Fruit fly (Drosophila melanogaster): ENCODE measurements around the gene sov.
A peak's percentile ranks its signal among the peaks of the same experiment; 100 is the strongest.

The sov gene

dm6 chrX:6719259-6719658 lies 36.9 kb upstream of the sov start (continued):
- TF ChIP-seq D (optimal IDR thresholded peaks at IDR 0.05) (no peak), D (GFP tag; optimal IDR thresholded peaks at IDR 0.05) (no peak), NC2α (GFP tag; optimal IDR thresholded peaks at IDR 0.05) (no peak), CG1647 (GFP tag; optimal IDR thresholded peaks at IDR 0.05) (no peak), scrt (GFP tag; optimal IDR thresholded peaks at IDR 0.05) (no peak), Meics (GFP tag; optimal IDR thresholded peaks at IDR 0.05) (peak; percentile 4), bcd (GFP tag; optimal IDR thresholded peaks at IDR 0.05) (no peak), pnt (GFP tag; optimal IDR thresholded peaks at IDR 0.05) (no peak), CG10431 (GFP tag; optimal IDR thresholded peaks at IDR 0.05) (no peak), CG18011 (GFP tag; optimal IDR thresholded peaks at IDR 0.05) (no peak), CG10209 (GFP tag; optimal IDR thresholded peaks at IDR 0.05) (no peak), yki (optimal IDR thresholded peaks at IDR 0.05) (no peak), CG3838 (GFP tag; optimal IDR thresholded peaks at IDR 0.05) (no peak), Vsx1 (GFP tag; optimal IDR thresholded peaks at IDR 0.05) (no peak), gfzf (GFP tag; optimal IDR thresholded peaks at IDR 0.05) (no peak), MTF-1 (GFP tag; optimal IDR thresholded peaks at IDR 0.05; ENCODE audit: borderline replicate concordance) (no peak), NfI (GFP tag; optimal IDR thresholded peaks at IDR 0.05) (peak; percentile 19), nom (GFP tag; optimal IDR thresholded peaks at IDR 0.05) (no peak), CG11723 (GFP tag; optimal IDR thresholded peaks at IDR 0.05) (no peak), pum (GFP tag; optimal IDR thresholded peaks at IDR 0.05) (no peak), cad (GFP tag; optimal IDR thresholded peaks at IDR 0.05) (no peak), Atf6 (GFP tag; IDR thresholded peaks at IDR 0.05) (no peak), gcm (GFP tag; optimal IDR thresholded peaks at IDR 0.05) (no peak), dmrt11E (tag; optimal IDR thresholded peaks at IDR 0.05) (no peak), CG4404 (GFP tag; IDR thresholded peaks at IDR 0.05) (no peak), pan (optimal IDR thresholded peaks at IDR 0.05) (no peak), pan (GFP tag; optimal IDR thresholded peaks at IDR 0.05 in 1 of 2, IDR thresholded peaks at IDR 0.05 in 1 of 2) (peak in 1 of 2 experiments; percentile 33), CG17385 (GFP tag; optimal IDR thresholded peaks at IDR 0.05) (no peak), HLH4C (GFP tag; IDR thresholded peaks at IDR 0.05; ENCODE audit: partially characterized antibody) (no peak), Sox102F (GFP tag; optimal IDR thresholded peaks at IDR 0.05) (peak; percentile 39), fd64A (GFP tag; optimal IDR thresholded peaks at IDR 0.05) (no peak), Fer3 (tag; optimal IDR thresholded peaks at IDR 0.05) (peak; percentile 38), CG8765 (GFP tag; IDR thresholded peaks at IDR 0.05) (no peak), CG9876 (GFP tag; optimal IDR thresholded peaks at IDR 0.05) (no peak), Spps (tag; optimal IDR thresholded peaks at IDR 0.05) (no peak), CG7839 (tag; optimal IDR thresholded peaks at IDR 0.05) (peak; percentile 42), HHEX (GFP tag; optimal IDR thresholded peaks at IDR 0.05) (peak; percentile 32), cato (GFP tag; optimal IDR thresholded peaks at IDR 0.05; ENCODE audit: borderline replicate concordance) (no peak), ems (GFP tag; optimal IDR thresholded peaks at IDR 0.05) (no peak), sens-2 (GFP tag; IDR thresholded peaks at IDR 0.05) (no peak), PHDP (tag; optimal IDR thresholded peaks at IDR 0.05) (peak; percentile 15), CG9797 (GFP tag; optimal IDR thresholded peaks at IDR 0.05) (no peak), BEAF-32 (GFP tag; optimal IDR thresholded peaks at IDR 0.05) (no peak), ci (GFP tag; IDR thresholded peaks at IDR 0.05) (peak; percentile 40; the same call in 1 of the 3 replicates), Asciz (GFP tag; optimal IDR thresholded peaks at IDR 0.05) (no peak), BtbVII (GFP tag; optimal IDR thresholded peaks at IDR 0.05) (peak; percentile 4), CG4328 (GFP tag; optimal IDR thresholded peaks at IDR 0.05) (no peak), croc (GFP tag; conservative IDR thresholded peaks at IDR 0.05) (no peak), btn (GFP tag; optimal IDR thresholded peaks at IDR 0.05) (no peak), CG4854 (GFP tag; optimal IDR thresholded peaks at IDR 0.05) (no peak), emc (GFP tag; optimal IDR thresholded peaks at IDR 0.05) (no peak), luna (GFP tag; optimal IDR thresholded peaks at IDR 0.05) (no peak)
